Worm (Caenorhabditis elegans) whole organism, L1 larva: Measurements from ENCODE around the gene srh-11.

Source experiments
- C16A3.4 ChIP-seq: fragments of 150-350 bp; optimal IDR thresholded peaks from 2 replicates; lab custom pipeline; 2014; ENCODE audit warnings: missing biosample characterization, missing genetic modification characterization
- C34B4.2 ChIP-seq: sonication (generic microtip); optimal IDR thresholded peaks from 2 replicates; lab custom pipeline; 2017; ENCODE audit warnings: mild to moderate bottlenecking, missing genetic modification characterization, missing compliant biosample characterization
- F16B12.6 ChIP-seq: fragments of 150-350 bp; optimal IDR thresholded peaks from 2 replicates; lab custom pipeline; 2014; ENCODE audit warnings: missing biosample characterization, missing genetic modification characterization
- aly-2 ChIP-seq: fragments of 150-350 bp; optimal IDR thresholded peaks from 2 replicates; lab custom pipeline; 2014; ENCODE audit warnings: missing biosample characterization, missing genetic modification characterization
- ceh-63 ChIP-seq: fragments of 200-800 bp; sonication (Bioruptor generic); optimal IDR thresholded peaks from 2 replicates; lab custom pipeline; 2018; ENCODE audit warnings: mild to moderate bottlenecking, missing genetic modification characterization, missing compliant biosample characterization
- ceh-88 ChIP-seq: fragments of 200-800 bp; sonication (Bioruptor generic); IDR thresholded peaks from 2 replicates; pipeline ENCODE4 v1.3.6; 2022; ENCODE audit warnings: missing genetic modification characterization, missing compliant biosample characterization
- dsc-1 ChIP-seq: sonication (generic microtip); optimal IDR thresholded peaks from 2 replicates; lab custom pipeline; 2016; ENCODE audit warnings: mild to moderate bottlenecking, missing genetic modification characterization, missing compliant biosample characterization
- efl-1 ChIP-seq, 4 experiments: fragments of 150-350 bp; optimal IDR thresholded peaks in 3 of 4; peaks in 1 of 4; 1 replicate in 1 of 4; 2 replicates in 3 of 4; lab custom pipeline; 2014; ENCODE audit warnings: missing biosample characterization in 2 of 4, missing genetic modification characterization in 2 of 4, missing genetic modification reagents in 2 of 4
- elt-2 ChIP-seq: sonication (generic microtip); optimal IDR thresholded peaks from 2 replicates; lab custom pipeline; 2016; ENCODE audit warnings: missing genetic modification characterization, mild to moderate bottlenecking, inconsistent platforms, missing compliant biosample characterization, missing genetic modification reagents
- ets-5 ChIP-seq: fragments of 200-800 bp; sonication (Bioruptor generic); IDR thresholded peaks from 2 replicates; pipeline ENCODE4 v1.3.6; 2022; ENCODE audit warnings: missing genetic modification characterization, missing compliant biosample characterization
- fkh-10 ChIP-seq: sonication (generic microtip); optimal IDR thresholded peaks from 2 replicates; lab custom pipeline; 2017; ENCODE audit warnings: missing biosample characterization, missing genetic modification reagents, missing genetic modification characterization
- fkh-4 ChIP-seq: sonication (generic microtip); optimal IDR thresholded peaks from 2 replicates; lab custom pipeline; 2016; ENCODE audit warnings: missing compliant biosample characterization, missing genetic modification characterization, borderline replicate concordance
- fkh-8 ChIP-seq: sonication (generic microtip); optimal IDR thresholded peaks from 2 replicates; lab custom pipeline; 2016; ENCODE audit warnings: mild to moderate bottlenecking, missing genetic modification characterization, missing compliant biosample characterization
- fos-1 ChIP-seq: fragments of 150-350 bp; optimal IDR thresholded peaks from 2 replicates; lab custom pipeline; 2014; ENCODE audit warnings: missing biosample characterization, missing genetic modification characterization
- hlh-17 ChIP-seq: fragments of 200-800 bp; sonication (Bioruptor generic); optimal IDR thresholded peaks from 2 replicates; lab custom pipeline; 2018; ENCODE audit warnings: missing genetic modification characterization, mild to moderate bottlenecking, missing compliant biosample characterization, moderate library complexity, borderline replicate concordance
- hlh-4 ChIP-seq: sonication (generic microtip); optimal IDR thresholded peaks from 2 replicates; lab custom pipeline; 2016; ENCODE audit warnings: mild to moderate bottlenecking, missing genetic modification characterization, missing compliant biosample characterization
- hpl-2 ChIP-seq: fragments of 150-350 bp; optimal IDR thresholded peaks from 2 replicates; lab custom pipeline; 2014; ENCODE audit warnings: missing biosample characterization, missing genetic modification reagents, missing genetic modification characterization
- isw-1 ChIP-seq: fragments of 200-800 bp; sonication (Bioruptor generic); IDR thresholded peaks from 2 replicates; pipeline ENCODE4 v1.3.6; 2022; ENCODE audit warnings: missing genetic modification characterization, missing compliant biosample characterization
- lin-13 ChIP-seq: fragments of 150-350 bp; optimal IDR thresholded peaks from 2 replicates; lab custom pipeline; 2014; ENCODE audit warnings: missing biosample characterization, missing genetic modification reagents, missing genetic modification characterization
- lin-14 ChIP-seq: fragments of 200-800 bp; sonication (Bioruptor generic); optimal IDR thresholded peaks from 2 replicates; lab custom pipeline; 2018; ENCODE audit warnings: mild to moderate bottlenecking, missing genetic modification characterization, moderate library complexity, missing compliant biosample characterization
- lin-15B ChIP-seq: fragments of 150-350 bp; sonication (generic microtip); optimal IDR thresholded peaks from 3 replicates; lab custom pipeline; 2014; ENCODE audit warnings: missing biosample characterization, missing genetic modification characterization
- lin-35 ChIP-seq, 2 experiments: fragments of 150-350 bp; optimal IDR thresholded peaks; 2 replicates each; lab custom pipeline; 2014; ENCODE audit warnings: missing biosample characterization in 2 of 2, missing genetic modification characterization in 2 of 2, missing genetic modification reagents in 2 of 2
- lin-39 ChIP-seq: fragments of 150-350 bp; optimal IDR thresholded peaks from 2 replicates; lab custom pipeline; 2014; ENCODE audit warnings: missing biosample characterization, missing genetic modification reagents, missing genetic modification characterization
- lsy-2 ChIP-seq, 2 experiments: fragments of 150-350 bp; optimal IDR thresholded peaks; 2 replicates each; lab custom pipeline; 2014; ENCODE audit warnings: missing biosample characterization in 2 of 2, missing genetic modification characterization in 2 of 2
- mdl-1 ChIP-seq, 2 experiments: fragments of 150-350 bp; optimal IDR thresholded peaks; 2 replicates each; lab custom pipeline; 2014 to 2017; ENCODE audit warnings: missing biosample characterization in 2 of 2, missing genetic modification characterization in 2 of 2, inconsistent platforms in 1 of 2
- mep-1 ChIP-seq: fragments of 150-350 bp; optimal IDR thresholded peaks from 2 replicates; lab custom pipeline; 2014; ENCODE audit warnings: missing biosample characterization, missing genetic modification characterization
- nhr-12 ChIP-seq: sonication (generic microtip); optimal IDR thresholded peaks from 2 replicates; lab custom pipeline; 2017; ENCODE audit warnings: missing biosample characterization, missing genetic modification characterization
- nhr-47 ChIP-seq: sonication (generic microtip); optimal IDR thresholded peaks from 2 replicates; lab custom pipeline; 2016; ENCODE audit warnings: mild to moderate bottlenecking, missing genetic modification characterization, moderate library complexity, missing compliant biosample characterization
- nhr-71 ChIP-seq: sonication (generic microtip); optimal IDR thresholded peaks from 2 replicates; lab custom pipeline; 2016; ENCODE audit warnings: mild to moderate bottlenecking, missing genetic modification characterization, moderate library complexity, missing compliant biosample characterization
- nhr-76 ChIP-seq: sonication (generic microtip); optimal IDR thresholded peaks from 2 replicates; lab custom pipeline; 2017; ENCODE audit warnings: missing biosample characterization, missing genetic modification characterization
- nhr-77 ChIP-seq: fragments of 150-350 bp; optimal IDR thresholded peaks from 2 replicates; lab custom pipeline; 2014; ENCODE audit warnings: missing biosample characterization, missing genetic modification characterization
- nhr-85 ChIP-seq: sonication (generic microtip); peaks from one replicate; lab custom pipeline; 2016; ENCODE audit warnings: missing genetic modification characterization, inconsistent platforms, missing compliant biosample characterization
- pax-3 ChIP-seq: fragments of 200-800 bp; sonication (Bioruptor generic); optimal IDR thresholded peaks from 2 replicates; lab custom pipeline; 2018; ENCODE audit warnings: mild to moderate bottlenecking, missing genetic modification characterization, moderate library complexity, missing compliant biosample characterization
- pqm-1 ChIP-seq: sonication (generic microtip); optimal IDR thresholded peaks from 3 replicates; lab custom pipeline; 2017; ENCODE audit warnings: missing biosample characterization, missing genetic modification characterization
- rnt-1 ChIP-seq: sonication (generic microtip); optimal IDR thresholded peaks from 2 replicates; lab custom pipeline; 2016; ENCODE audit warnings: mild to moderate bottlenecking, missing genetic modification characterization, moderate library complexity, missing compliant biosample characterization
- skn-1 ChIP-seq: fragments of 150-350 bp; optimal IDR thresholded peaks from 2 replicates; lab custom pipeline; 2014; ENCODE audit warnings: missing biosample characterization, missing genetic modification characterization
- snu-23 ChIP-seq: sonication (generic microtip); optimal IDR thresholded peaks from 2 replicates; lab custom pipeline; 2016; ENCODE audit warnings: missing genetic modification characterization, missing compliant biosample characterization
- sup-37 ChIP-seq: fragments of 200-800 bp; sonication (Bioruptor generic); optimal IDR thresholded peaks from 2 replicates; lab custom pipeline; 2018; ENCODE audit warnings: mild to moderate bottlenecking, missing genetic modification characterization, missing compliant biosample characterization
- swsn-7 ChIP-seq: sonication (generic microtip); optimal IDR thresholded peaks from 2 replicates; lab custom pipeline; 2016; ENCODE audit warnings: missing genetic modification characterization, missing compliant biosample characterization
- unc-130 ChIP-seq: fragments of 150-350 bp; optimal IDR thresholded peaks from 2 replicates; lab custom pipeline; 2017; ENCODE audit warnings: missing biosample characterization, missing genetic modification characterization, inconsistent platforms
- unc-30 ChIP-seq: sonication (generic microtip); optimal IDR thresholded peaks from 2 replicates; lab custom pipeline; 2017; ENCODE audit warnings: missing biosample characterization, missing genetic modification characterization
- unc-62 ChIP-seq: fragments of 150-350 bp; optimal IDR thresholded peaks from 2 replicates; lab custom pipeline; 2014; ENCODE audit warnings: missing biosample characterization, missing genetic modification reagents, missing genetic modification characterization
- unc-86 ChIP-seq: sonication (generic microtip); optimal IDR thresholded peaks from 2 replicates; lab custom pipeline; 2016; ENCODE audit warnings: missing genetic modification characterization, missing compliant biosample characterization
- unc-98 ChIP-seq: fragments of 200-800 bp; sonication (Bioruptor generic); IDR thresholded peaks from 2 replicates; pipeline ENCODE4 v1.3.6; 2022; ENCODE audit warnings: missing genetic modification characterization, missing compliant biosample characterization
- vab-15 ChIP-seq: sonication (generic microtip); optimal IDR thresholded peaks from 2 replicates; lab custom pipeline; 2017; ENCODE audit warnings: missing genotype, mild to moderate bottlenecking, missing genetic modification characterization, missing compliant biosample characterization
- zip-4 ChIP-seq: fragments of 200-800 bp; sonication (Bioruptor generic); optimal IDR thresholded peaks from 2 replicates; lab custom pipeline; 2018; ENCODE audit warnings: mild to moderate bottlenecking, missing genetic modification characterization, moderate library complexity, missing compliant biosample characterization
- ztf-11 ChIP-seq, 2 experiments: sonication (generic microtip); optimal IDR thresholded peaks; 2 replicates each; lab custom pipeline; 2016 to 2017; ENCODE audit warnings: missing genetic modification characterization in 2 of 2, missing biosample characterization in 1 of 2, missing compliant biosample characterization in 1 of 2

The srh-11 gene

ce11 chrX:8368210-8368609, 49.4 kb upstream of the srh-11 start (continued):
- TF ChIP-seq ets-5 (GFP tag; lab: Robert Waterston, UW) (no peak), hlh-17 (no peak), unc-86 (tag; lab: Kevin White, UChicago) (peak; percentile 73), skn-1 (tag; lab: Kevin White, UChicago) (peak; percentile 13), lsy-2 (tag; optimal IDR thresholded peaks at IDR 0.05; lab: Kevin White, UChicago) (peak; percentile 78 to 82), fkh-8 (tag; lab: Kevin White, UChicago) (peak; percentile 80), fos-1 (peak; percentile 15), dsc-1 (tag; lab: Kevin White, UChicago) (peak; percentile 70), lin-14 (peak; percentile 93), nhr-47 (tag; lab: Kevin White, UChicago) (peak; percentile 86), snu-23 (GFP tag; lab: Kevin White, UChicago) (peak; percentile 80), rnt-1 (tag; lab: Kevin White, UChicago) (peak; percentile 86), swsn-7 (peak; percentile 83), unc-62 (GFP tag; lab: Kevin White, UChicago) (no peak), pax-3 (tag; lab: Kevin White, UChicago) (peak; percentile 21), F16B12.6 (tag; lab: Kevin White, UChicago) (no peak), fkh-4 (no peak), efl-1 (optimal IDR thresholded peaks at IDR 0.05; lab: Kevin White, UChicago) (peak; percentile 61 to 68), efl-1 (GFP tag; optimal IDR thresholded peaks at IDR 0.05 in 1 of 2; lab: Kevin White, UChicago) (peak; percentile 58 to 97), lin-13 (GFP tag; lab: Kevin White, UChicago) (peak; percentile 73), nhr-12 (tag; lab: Kevin White, UChicago) (no peak), mep-1 (tag; lab: Kevin White, UChicago) (peak; percentile 78), unc-30 (tag; lab: Kevin White, UChicago) (no peak), hpl-2 (GFP tag; lab: Kevin White, UChicago) (no peak), unc-130 (peak; percentile 33), ceh-88 (GFP tag; lab: Robert Waterston, UW) (0 out of 2 replicates have a peak, but pooled peaks have one; percentile 27), hlh-4 (no peak), vab-15 (tag; lab: Kevin White, UChicago) (no peak), unc-98 (GFP tag; lab: Robert Waterston, UW) (no peak), isw-1 (GFP tag; lab: Robert Waterston, UW) (peak; percentile 44; the same call in 1 of the 2 replicates), mdl-1 (tag; optimal IDR thresholded peaks at IDR 0.05; lab: Kevin White, UChicago) (peak in 1 of 2 experiments; percentile 72), pqm-1 (tag; lab: Kevin White, UChicago) (no peak), C34B4.2 (tag; lab: Kevin White, UChicago) (no peak), lin-39 (tag; lab: Kevin White, UChicago) (peak; percentile 30), nhr-85 (tag; lab: Kevin White, UChicago) (peak; percentile 90), aly-2 (tag; lab: Kevin White, UChicago) (no peak), ceh-63 (no peak), lin-15B (tag; lab: Kevin White, UChicago) (peak; percentile 44), nhr-76 (tag; lab: Kevin White, UChicago) (no peak), sup-37 (peak; percentile 42)

- no peak for TF ChIP-seq rnt-1 (tag; lab: Kevin White, UChicago)
- no peak for TF ChIP-seq fkh-10 (GFP tag; lab: Kevin White, UChicago)
- no peak for TF ChIP-seq lin-35 (GFP tag; optimal IDR thresholded peaks at IDR 0.05; lab: Kevin White, UChicago)
- TF ChIP-seq zip-4 (GFP tag; lab: Kevin White, UChicago) = no peak
- TF ChIP-seq elt-2 (tag; lab: Kevin White, UChicago) = no peak
- TF ChIP-seq nhr-76 (tag; lab: Kevin White, UChicago) = no peak
- no peak for TF ChIP-seq ceh-63
- TF ChIP-seq ztf-11 (tag; optimal IDR thresholded peaks at IDR 0.05; lab: Kevin White, UChicago) = no peak
- TF ChIP-seq nhr-71 (tag; lab: Kevin White, UChicago) = no peak
- TF ChIP-seq efl-1 (optimal IDR thresholded peaks at IDR 0.05; lab: Kevin White, UChicago) = no peak
- TF ChIP-seq efl-1 (GFP tag; optimal IDR thresholded peaks at IDR 0.05 in 1 of 2; lab: Kevin White, UChicago) = no peak
- TF ChIP-seq nhr-77 = no peak
- TF ChIP-seq C16A3.4 (tag; lab: Kevin White, UChicago) = no peak
- TF ChIP-seq dsc-1 (tag; lab: Kevin White, UChicago) = no peak
Observed at ce11 chrX:8367553-8367952, 48.7 kb upstream of the srh-11 start, which contains the start of gene F40B5.2. Gene F40B5.2, plus strand, starts transcription at chrX:8367853.
